Worm (Caenorhabditis elegans) whole organism, late embryonic: ENCODE results near the gene nhr-71.

ENCODE experiments used
- K09A11.1 ChIP-seq: sonication (generic microtip); optimal IDR thresholded peaks from 2 replicates; lab custom pipeline; 2017; ENCODE audit warnings: antibody characterized with exemption, mild to moderate bottlenecking, missing genetic modification characterization, missing compliant biosample characterization; ENCODE audit not compliant: insufficient read depth
- T23F11.4 ChIP-seq: fragments of 200-800 bp; sonication (Bioruptor generic); optimal IDR thresholded peaks from 2 replicates; lab custom pipeline; 2018; ENCODE audit warnings: mild to moderate bottlenecking, missing genetic modification characterization, missing compliant biosample characterization
- Y22D7AL.16 ChIP-seq: sonication (generic microtip); optimal IDR thresholded peaks from 2 replicates; lab custom pipeline; 2016; ENCODE audit warnings: missing genetic modification characterization, missing compliant biosample characterization
- ama-1 ChIP-seq: fragments of 150-350 bp; optimal IDR thresholded peaks from 2 replicates; lab custom pipeline; 2014
- ceh-14 ChIP-seq: sonication (generic microtip); optimal IDR thresholded peaks from 2 replicates; lab custom pipeline; 2016; ENCODE audit warnings: missing genotype, missing genetic modification characterization, missing compliant biosample characterization
- ceh-18 ChIP-seq: sonication (generic microtip); optimal IDR thresholded peaks from 2 replicates; lab custom pipeline; 2016; ENCODE audit warnings: missing genetic modification characterization, missing compliant biosample characterization
- ceh-19 ChIP-seq: fragments of 200-800 bp; sonication (Bioruptor generic); optimal IDR thresholded peaks from 2 replicates; lab custom pipeline; 2018; ENCODE audit warnings: mild to moderate bottlenecking, missing genetic modification characterization, missing compliant biosample characterization
- ceh-2 ChIP-seq: sonication (generic microtip); optimal IDR thresholded peaks from 2 replicates; lab custom pipeline; 2016; ENCODE audit warnings: missing genotype, missing genetic modification characterization, missing compliant biosample characterization
- ceh-24 ChIP-seq: sonication (generic microtip); optimal IDR thresholded peaks from 2 replicates; lab custom pipeline; 2016; ENCODE audit warnings: mild to moderate bottlenecking, missing genetic modification characterization, missing compliant biosample characterization
- ceh-34 ChIP-seq: sonication (generic microtip); optimal IDR thresholded peaks from 2 replicates; lab custom pipeline; 2016; ENCODE audit warnings: mild to moderate bottlenecking, missing genetic modification characterization, missing compliant biosample characterization
- ceh-45 ChIP-seq: fragments of 200-800 bp; sonication (Bioruptor generic); IDR thresholded peaks from 2 replicates; pipeline ENCODE4 v1.3.6; 2022; ENCODE audit warnings: missing genetic modification reagents, missing genetic modification characterization, missing compliant biosample characterization
- ceh-48 ChIP-seq: sonication (generic microtip); optimal IDR thresholded peaks from 2 replicates; lab custom pipeline; 2016; ENCODE audit warnings: missing genetic modification characterization, inconsistent platforms, missing compliant biosample characterization
- ceh-6 ChIP-seq: fragments of 200-800 bp; sonication (Bioruptor generic); optimal IDR thresholded peaks from 2 replicates; lab custom pipeline; 2018; ENCODE audit warnings: mild to moderate bottlenecking, missing genetic modification characterization, missing compliant biosample characterization
- dmd-4 ChIP-seq: sonication (generic microtip); optimal IDR thresholded peaks from 2 replicates; lab custom pipeline; 2016; ENCODE audit warnings: borderline replicate concordance, missing genetic modification characterization, missing compliant biosample characterization
- dve-1 ChIP-seq: sonication (generic microtip); optimal IDR thresholded peaks from 2 replicates; lab custom pipeline; 2017; ENCODE audit warnings: antibody characterized with exemption, mild to moderate bottlenecking, missing genetic modification characterization, missing compliant biosample characterization
- elt-4 ChIP-seq: sonication (generic microtip); optimal IDR thresholded peaks from 2 replicates; lab custom pipeline; 2016; ENCODE audit warnings: missing genetic modification characterization, missing compliant biosample characterization
- gmeb-2 ChIP-seq: sonication (generic microtip); optimal IDR thresholded peaks from 2 replicates; lab custom pipeline; 2016; ENCODE audit warnings: missing genetic modification characterization, inconsistent platforms, missing compliant biosample characterization
- hlh-30 ChIP-seq: sonication (generic microtip); optimal IDR thresholded peaks from 2 replicates; lab custom pipeline; 2017; ENCODE audit warnings: antibody characterized with exemption, missing genetic modification characterization, missing compliant biosample characterization; ENCODE audit not compliant: insufficient read depth
- hlh-6 ChIP-seq: sonication (generic microtip); optimal IDR thresholded peaks from 2 replicates; lab custom pipeline; 2016; ENCODE audit warnings: missing genotype, missing genetic modification characterization, missing compliant biosample characterization
- lin-11 ChIP-seq: fragments of 200-800 bp; sonication (Bioruptor generic); optimal IDR thresholded peaks from 2 replicates; lab custom pipeline; 2018; ENCODE audit warnings: mild to moderate bottlenecking, missing genetic modification characterization, missing compliant biosample characterization
- nfya-1 ChIP-seq: sonication (generic microtip); optimal IDR thresholded peaks from 2 replicates; lab custom pipeline; 2017; ENCODE audit warnings: missing genetic modification characterization, mild to moderate bottlenecking, missing compliant biosample characterization, antibody characterized with exemption, moderate library complexity
- pax-1 ChIP-seq: fragments of 150-350 bp; optimal IDR thresholded peaks from 2 replicates; lab custom pipeline; 2014; ENCODE audit warnings: missing biosample characterization, missing genetic modification characterization
- pha-2 ChIP-seq: sonication (generic microtip); optimal IDR thresholded peaks from 2 replicates; lab custom pipeline; 2017; ENCODE audit warnings: mild to moderate bottlenecking, missing genetic modification characterization, missing compliant biosample characterization
- pha-4 ChIP-seq: fragments of 150-350 bp; optimal IDR thresholded peaks from 2 replicates; lab custom pipeline; 2018; ENCODE audit warnings: missing biosample characterization, missing genetic modification reagents, missing genetic modification characterization
- pqm-1 ChIP-seq: sonication (generic microtip); optimal IDR thresholded peaks from 2 replicates; lab custom pipeline; 2016; ENCODE audit warnings: missing genetic modification characterization, missing compliant biosample characterization
- rnt-1 ChIP-seq: sonication (generic microtip); optimal IDR thresholded peaks from 2 replicates; lab custom pipeline; 2016; ENCODE audit warnings: missing genetic modification characterization, missing compliant biosample characterization
- sox-4 ChIP-seq: sonication (generic microtip); optimal IDR thresholded peaks from 2 replicates; lab custom pipeline; 2017; ENCODE audit warnings: mild to moderate bottlenecking, missing genetic modification characterization, inconsistent platforms, missing compliant biosample characterization
- syd-9 ChIP-seq: sonication (generic microtip); optimal IDR thresholded peaks from 2 replicates; lab custom pipeline; 2016; ENCODE audit warnings: mild to moderate bottlenecking, missing genetic modification characterization, moderate library complexity, missing compliant biosample characterization
- unc-3 ChIP-seq, 2 experiments: fragments of 200-800 bp in 1 of 2; sonication (Bioruptor generic) in 1 of 2; sonication (generic microtip) in 1 of 2; conservative IDR thresholded peaks in 1 of 2; optimal IDR thresholded peaks in 1 of 2; 2 replicates each; pipeline versions ENCODE4 v1.3.6 to Lab custom; 2016 to 2022; ENCODE audit warnings: missing compliant biosample characterization in 2 of 2, missing genetic modification characterization in 2 of 2, missing genetic modification reagents in 1 of 2
- unc-42 ChIP-seq: sonication (generic microtip); optimal IDR thresholded peaks from 2 replicates; lab custom pipeline; 2016; ENCODE audit warnings: missing genotype, missing genetic modification characterization, missing compliant biosample characterization
- unc-55 ChIP-seq: sonication (generic microtip); optimal IDR thresholded peaks from 2 replicates; lab custom pipeline; 2017; ENCODE audit warnings: missing biosample characterization, missing genetic modification reagents, missing genetic modification characterization
- ztf-16 ChIP-seq: sonication (generic microtip); optimal IDR thresholded peaks from 2 replicates; lab custom pipeline; 2017; ENCODE audit warnings: missing genetic modification characterization, missing compliant biosample characterization

The nhr-71 gene

DNA sequence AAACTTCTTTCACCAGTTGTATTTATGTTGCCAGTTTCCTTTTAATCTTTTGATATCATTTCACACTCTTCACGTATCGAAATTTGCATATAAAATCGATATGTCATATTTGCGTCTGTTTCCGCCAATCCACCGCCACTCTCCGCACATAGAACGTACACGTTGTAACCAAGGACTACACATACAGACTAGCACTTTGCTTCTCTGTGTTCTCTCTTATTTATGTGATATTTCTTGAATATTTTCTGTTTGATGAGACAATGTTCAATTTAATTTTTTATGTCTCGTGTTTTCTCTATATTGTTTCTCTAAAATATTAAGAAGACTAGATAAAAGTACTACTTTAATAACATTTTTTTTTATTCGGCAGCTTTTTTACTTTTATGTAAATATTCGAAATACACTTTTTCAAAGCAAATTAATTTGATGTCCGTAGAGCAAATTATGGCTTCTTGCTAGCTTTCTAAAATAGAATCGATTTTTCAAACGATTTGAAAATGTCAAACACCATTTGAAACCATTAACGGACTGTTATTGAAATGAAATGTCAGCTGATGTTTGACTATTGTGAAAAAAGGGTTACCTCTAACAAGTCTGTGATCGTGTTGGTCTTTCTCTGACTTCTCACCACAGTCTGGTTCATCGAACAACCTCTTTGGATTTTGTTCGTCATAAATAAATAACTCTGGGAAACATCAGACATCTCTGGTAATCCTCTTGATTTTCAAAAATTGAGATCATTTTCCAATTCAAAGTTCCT, 5.9 kb downstream of the nhr-71 start:
- TF ChIP-seq ceh-19 (no peak), nfya-1 (peak; percentile 2), ceh-48 (tag; lab: Kevin White, UChicago) (no peak)

DNA sequence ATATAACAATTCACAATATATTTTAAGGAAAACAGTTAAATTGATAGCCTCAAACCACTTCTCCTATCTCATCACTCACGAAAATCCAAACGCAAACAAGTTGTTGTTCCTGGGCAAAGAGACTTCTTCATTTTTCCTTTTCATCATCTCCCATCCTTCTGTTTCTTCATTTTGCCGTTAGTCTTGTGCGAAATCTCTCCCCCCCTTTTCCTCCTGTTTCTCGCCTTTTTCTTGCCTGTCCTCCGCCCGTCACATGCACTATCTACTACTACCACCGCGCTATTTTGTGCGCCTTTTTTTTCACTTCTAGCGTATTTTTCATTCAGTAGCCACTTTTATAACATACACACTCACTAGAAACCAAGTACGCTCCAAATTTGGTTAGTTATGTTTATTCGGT, 7.4 kb downstream of the nhr-71 start:
- TF ChIP-seq Y22D7AL.16 (no peak), K09A11.1 (tag; lab: Kevin White, UChicago) (no peak), ceh-6 (no peak), hlh-30 (peak; percentile 17), ceh-18 (tag; lab: Kevin White, UChicago) (peak; percentile 46), T23F11.4 (GFP tag; lab: Kevin White, UChicago) (no peak), ama-1 (lab: Kevin White, UChicago) (no peak), unc-42 (tag; lab: Kevin White, UChicago) (peak; percentile 42), dve-1 (tag; lab: Kevin White, UChicago) (no peak), pqm-1 (tag; lab: Kevin White, UChicago) (no peak), syd-9 (tag; lab: Kevin White, UChicago) (peak; percentile 3), gmeb-2 (tag; lab: Kevin White, UChicago) (no peak), rnt-1 (no peak)

DNA sequence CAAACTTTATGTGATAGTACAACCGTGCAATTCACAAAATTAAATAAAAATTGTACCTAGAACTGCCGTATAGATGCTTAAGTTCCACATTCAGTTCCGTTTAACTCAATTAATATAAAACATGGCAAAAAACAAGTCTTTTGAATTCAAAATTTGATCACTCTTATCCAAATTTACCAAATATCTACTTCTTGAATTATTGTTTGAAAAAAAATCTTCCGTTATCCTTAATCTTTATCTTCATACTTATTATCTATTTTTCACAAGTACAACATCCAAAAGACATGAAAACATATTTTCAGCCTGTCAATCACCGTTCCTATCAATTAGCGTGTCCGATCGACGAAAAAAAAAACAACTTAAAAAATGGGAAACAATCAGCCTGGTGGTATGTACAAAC, 8.4 kb downstream of the nhr-71 start, which contains the start of gene aakb-1:
aakb-1 (plus strand) TSS at position 301 of the 400 bp plus-strand sequence.
- no peak for TF ChIP-seq ceh-2
- no peak for TF ChIP-seq dve-1 (tag; lab: Kevin White, UChicago)
- no peak for TF ChIP-seq ceh-24 (tag; lab: Kevin White, UChicago)
- TF ChIP-seq ceh-14 (tag; lab: Kevin White, UChicago), result no peak
- no peak for TF ChIP-seq unc-55 (GFP tag; lab: Kevin White, UChicago)
- no peak for TF ChIP-seq ceh-48 (tag; lab: Kevin White, UChicago)
- no peak for TF ChIP-seq ceh-18 (tag; lab: Kevin White, UChicago)
- no peak for TF ChIP-seq Y22D7AL.16
- no peak for TF ChIP-seq lin-11 (tag; lab: Kevin White, UChicago)
- no peak for TF ChIP-seq ceh-6
- no peak for TF ChIP-seq pha-2 (tag; lab: Kevin White, UChicago)
- TF ChIP-seq T23F11.4 (GFP tag; lab: Kevin White, UChicago), result no peak
- TF ChIP-seq elt-4 (tag; lab: Kevin White, UChicago), result no peak
- no peak for TF ChIP-seq dmd-4
- TF ChIP-seq K09A11.1 (tag; lab: Kevin White, UChicago), result no peak
- no peak for TF ChIP-seq sox-4 (tag; lab: Kevin White, UChicago)
- TF ChIP-seq ceh-34 (tag; lab: Kevin White, UChicago), result no peak

DNA sequence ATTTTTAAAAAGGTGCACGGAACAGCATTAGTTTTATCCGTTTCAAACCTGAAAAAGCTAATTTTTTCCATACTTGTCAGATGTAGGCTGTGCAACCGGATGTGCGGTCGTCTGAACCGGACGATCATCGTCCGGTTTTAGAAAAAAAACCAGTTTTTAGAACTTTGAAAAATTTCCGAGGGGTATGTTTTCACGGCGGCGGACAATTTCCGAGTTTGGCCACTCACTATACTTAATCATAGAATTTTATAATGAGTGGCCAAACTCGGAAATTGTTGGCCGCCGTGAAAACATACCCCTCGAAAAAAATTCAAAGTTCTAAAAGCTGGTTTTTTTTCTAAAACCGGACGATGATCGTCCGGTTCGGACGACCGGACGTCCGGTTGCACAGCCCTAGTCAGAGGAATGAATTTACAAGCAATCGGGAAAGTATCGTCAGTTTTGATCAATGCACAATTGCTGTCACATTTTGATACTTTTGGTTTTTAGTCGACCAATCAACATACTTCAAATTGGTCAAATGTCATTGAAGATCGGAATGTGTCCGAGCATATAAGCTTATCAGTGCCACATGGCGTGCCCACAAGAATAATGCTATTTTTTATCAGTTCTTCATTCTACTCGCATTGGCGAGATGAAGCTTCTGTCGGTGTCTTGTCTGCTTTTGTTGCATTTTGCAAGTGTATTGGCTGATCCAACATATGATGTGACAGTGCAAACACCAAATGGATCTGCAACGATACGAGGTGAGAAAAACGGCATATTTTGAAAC, 12.7 kb downstream of the nhr-71 start, which contains the start of gene cest-13:
cest-13 (plus strand) TSS at position 562 of the 772 bp plus-strand sequence.
- TF ChIP-seq unc-3 (GFP tag; conservative IDR thresholded peaks at IDR 0.05; lab: Robert Waterston, UW) (no peak), unc-3 (tag; optimal IDR thresholded peaks at IDR 0.05; lab: Kevin White, UChicago) (no peak), pha-4 (no peak), pax-1 (tag; lab: Kevin White, UChicago) (no peak), ceh-6 (no peak), ztf-16 (no peak), pha-2 (tag; lab: Kevin White, UChicago) (no peak), nfya-1 (no peak), hlh-6 (tag; lab: Kevin White, UChicago) (no peak), ceh-19 (no peak), ceh-45 (GFP tag; lab: Robert Waterston, UW) (no peak)
